Fruit fly (Drosophila melanogaster): Measurements from ENCODE around the gene CG46309.

dm6 chr2L:16286360-16287005 lies 34.9 kb upstream of the CG46309 start:
- TF ChIP-seq CG12768 (GFP tag; optimal IDR thresholded peaks at IDR 0.05): peak; percentile 81
- peak; percentile 57 for TF ChIP-seq CG7045 (GFP tag; optimal IDR thresholded peaks at IDR 0.05)
- no peak for TF ChIP-seq cnc (optimal IDR thresholded peaks at IDR 0.05)
- TF ChIP-seq tj (GFP tag; optimal IDR thresholded peaks at IDR 0.05): peak; percentile 23
- no peak for TF ChIP-seq Clk (GFP tag; optimal IDR thresholded peaks at IDR 0.05)
- TF ChIP-seq bab1 (GFP tag; optimal IDR thresholded peaks at IDR 0.05): peak; percentile 66
- TF ChIP-seq cic (GFP tag; optimal IDR thresholded peaks at IDR 0.05): peak; percentile 87
- peak; percentile 51 for TF ChIP-seq ovo (GFP tag; optimal IDR thresholded peaks at IDR 0.05)
- no peak for TF ChIP-seq Hr96 (GFP tag; optimal IDR thresholded peaks at IDR 0.05)
- peak; percentile 84 for TF ChIP-seq pad (GFP tag; optimal IDR thresholded peaks at IDR 0.05)
- TF ChIP-seq kay (GFP tag; ENCODE audit: borderline replicate concordance): peak; percentile 24
